Worm (Caenorhabditis elegans) whole organism, late embryonic: Measurements from ENCODE around the gene F55B11.6.

ENCODE experiments used
- ama-1 ChIP-seq: fragments of 150-350 bp; optimal IDR thresholded peaks from 2 replicates; lab custom pipeline; 2014
- ceh-18 ChIP-seq: sonication (generic microtip); optimal IDR thresholded peaks from 2 replicates; lab custom pipeline; 2016; ENCODE audit warnings: missing genetic modification characterization, missing compliant biosample characterization
- dmd-4 ChIP-seq: sonication (generic microtip); optimal IDR thresholded peaks from 2 replicates; lab custom pipeline; 2016; ENCODE audit warnings: borderline replicate concordance, missing genetic modification characterization, missing compliant biosample characterization
- hlh-6 ChIP-seq: sonication (generic microtip); optimal IDR thresholded peaks from 2 replicates; lab custom pipeline; 2016; ENCODE audit warnings: missing genotype, missing genetic modification characterization, missing compliant biosample characterization
- nhr-11 ChIP-seq: fragments of 150-350 bp; optimal IDR thresholded peaks from 2 replicates; lab custom pipeline; 2014; ENCODE audit warnings: missing biosample characterization, missing genetic modification characterization
- pag-3 ChIP-seq: sonication (generic microtip); optimal IDR thresholded peaks from 2 replicates; lab custom pipeline; 2016; ENCODE audit warnings: missing compliant biosample characterization, missing genetic modification characterization, borderline replicate concordance
- pqm-1 ChIP-seq: sonication (generic microtip); optimal IDR thresholded peaks from 2 replicates; lab custom pipeline; 2016; ENCODE audit warnings: missing genetic modification characterization, missing compliant biosample characterization

ce11 chrIV:14430853-14431252, 13.8 kb upstream of the F55B11.6 start, which contains the start of gene F55B11.4:
- TF ChIP-seq ama-1 (lab: Kevin White, UChicago) (no peak), nhr-11 (tag; lab: Kevin White, UChicago) (no peak), hlh-6 (tag; lab: Kevin White, UChicago) (no peak), ceh-18 (tag; lab: Kevin White, UChicago) (no peak), pag-3 (tag; lab: Kevin White, UChicago) (no peak), dmd-4 (no peak), pqm-1 (tag; lab: Kevin White, UChicago) (no peak)
